Fruit fly (Drosophila melanogaster): ENCODE results near the gene PGRP-SB1.

PGRP-SB1 gene

DNA sequence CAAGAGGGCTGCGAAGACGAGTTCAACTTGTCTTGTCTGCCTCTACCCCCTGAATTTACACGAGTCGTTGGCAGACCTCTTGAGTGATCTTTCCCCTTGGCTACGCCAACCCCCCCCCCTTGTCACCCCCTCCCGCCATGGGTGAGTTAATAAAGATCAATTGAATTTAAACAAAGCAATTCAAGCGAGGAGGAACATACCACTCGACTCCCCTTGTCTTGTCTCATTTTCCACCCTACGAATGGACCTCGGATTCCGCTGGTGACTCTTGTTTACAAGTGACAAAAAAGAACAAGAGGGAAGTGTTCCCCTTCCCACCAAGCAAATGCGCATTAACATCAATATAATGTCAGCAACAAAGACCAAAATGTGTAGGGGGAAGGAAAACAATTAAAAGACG, 24.9 kb downstream of the PGRP-SB1 start:
- peak; percentile 2 for TF ChIP-seq twi (tag; optimal IDR thresholded peaks at IDR 0.05)
- TF ChIP-seq Hr78 (GFP tag; optimal IDR thresholded peaks at IDR 0.05) = peak in 1 of 2 experiments; percentile 82
- TF ChIP-seq CG8290 (GFP tag; optimal IDR thresholded peaks at IDR 0.05) = no peak
- peak in 1 of 2 experiments; percentile 12 for TF ChIP-seq CG8290 (tag; optimal IDR thresholded peaks at IDR 0.05)
- TF ChIP-seq gcm (GFP tag; optimal IDR thresholded peaks at IDR 0.05) = peak; percentile 11
- peak; percentile 85 for TF ChIP-seq z (GFP tag; IDR thresholded peaks at IDR 0.05)
- TF ChIP-seq CG10543 (GFP tag; optimal IDR thresholded peaks at IDR 0.05) = peak; percentile 66
- TF ChIP-seq ci (GFP tag; IDR thresholded peaks at IDR 0.05) = 0 out of 3 replicates have a peak, but pooled peaks have one; percentile 29
- peak; percentile 42; the same call in 1 of the 2 replicates for TF ChIP-seq ara (GFP tag; IDR thresholded peaks at IDR 0.05)
- TF ChIP-seq sd (tag; optimal IDR thresholded peaks at IDR 0.05) = peak; percentile 54
- TF ChIP-seq Eip74EF (GFP tag; optimal IDR thresholded peaks at IDR 0.05) = peak in 1 of 2 experiments; percentile 57
- 0 out of 4 replicates have a peak, but pooled peaks have one; percentile 32 for TF ChIP-seq chinmo (GFP tag; IDR thresholded peaks at IDR 0.05; ENCODE audit: partially characterized antibody)
- TF ChIP-seq abd-A (tag; optimal IDR thresholded peaks at IDR 0.05) = peak; percentile 66
- no peak for TF ChIP-seq prd (optimal IDR thresholded peaks at IDR 0.05)
- no peak for TF ChIP-seq prd (GFP tag; IDR thresholded peaks at IDR 0.05)
- TF ChIP-seq Ets65A (GFP tag) = peak; percentile 52
- peak; percentile 98 for TF ChIP-seq pros (GFP tag; optimal IDR thresholded peaks at IDR 0.05)
- no peak for TF ChIP-seq zfh1 (GFP tag; IDR thresholded peaks at IDR 0.05)
- TF ChIP-seq mirr (GFP tag; optimal IDR thresholded peaks at IDR 0.05) = peak; percentile 1
- TF ChIP-seq crol (GFP tag; IDR thresholded peaks at IDR 0.05) = peak; percentile 95
- no peak for TF ChIP-seq Taf1 (GFP tag; IDR thresholded peaks at IDR 0.05)
- TF ChIP-seq Awh (GFP tag; IDR thresholded peaks at IDR 0.05) = no peak
- no peak for TF ChIP-seq Gsc (GFP tag; IDR thresholded peaks at IDR 0.05)
- no peak for TF ChIP-seq cad (GFP tag; optimal IDR thresholded peaks at IDR 0.05)
- peak; percentile 24 for TF ChIP-seq fd64A (GFP tag; optimal IDR thresholded peaks at IDR 0.05)

DNA sequence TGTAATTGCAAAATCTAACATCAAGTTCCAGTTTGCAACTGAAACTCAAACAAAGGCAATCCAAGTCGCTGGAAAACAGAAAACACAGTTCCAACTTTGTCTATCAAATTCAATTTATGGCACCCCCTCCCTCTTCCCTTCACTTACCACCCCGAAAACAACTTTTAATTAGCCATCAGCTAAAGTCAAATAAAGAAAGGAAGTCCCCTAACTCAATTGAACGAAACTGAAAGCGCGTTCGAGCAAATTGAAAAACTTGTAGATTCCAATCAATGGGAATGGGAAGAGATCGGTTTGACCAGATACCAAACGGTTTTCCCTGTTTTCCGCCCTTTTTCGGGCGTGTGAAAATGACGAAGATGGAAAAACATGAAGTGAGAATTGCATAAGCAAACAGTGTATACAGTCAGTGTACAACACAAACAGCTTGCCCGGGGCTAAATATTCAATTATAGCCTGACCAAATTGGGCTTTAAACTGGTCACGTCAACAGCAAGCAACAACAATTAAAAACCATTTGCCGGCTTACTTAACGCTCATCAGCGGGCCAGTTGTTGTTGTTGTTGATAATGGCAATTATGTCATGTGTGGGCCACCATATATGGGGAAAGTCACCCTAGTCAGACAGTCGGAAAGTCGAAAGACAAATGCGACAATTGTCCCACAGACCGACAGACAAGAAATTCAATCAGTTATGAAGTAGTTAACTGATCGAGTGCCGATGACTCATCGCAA, 28.3 kb downstream of the PGRP-SB1 start:
- TF ChIP-seq Meics (GFP tag; optimal IDR thresholded peaks at IDR 0.05) (no peak), Tbp (GFP tag; optimal IDR thresholded peaks at IDR 0.05) (no peak), Asciz (GFP tag; optimal IDR thresholded peaks at IDR 0.05) (peak; percentile 4), CG4360 (GFP tag; IDR thresholded peaks at IDR 0.05) (peak; percentile 56; the same call in 1 of the 2 replicates), CG16813 (GFP tag; IDR thresholded peaks at IDR 0.05; ENCODE audit: partially characterized antibody) (no peak), Awh (GFP tag; IDR thresholded peaks at IDR 0.05) (peak; percentile 44; the same call in 1 of the 2 replicates), Pdp1 (GFP tag; optimal IDR thresholded peaks at IDR 0.05) (peak in 1 of 2 experiments; percentile 75), kni (GFP tag; optimal IDR thresholded peaks at IDR 0.05) (peak; percentile 64), CG15269 (tag; optimal IDR thresholded peaks at IDR 0.05) (peak; percentile 22), CG14441 (GFP tag; IDR thresholded peaks at IDR 0.05) (0 out of 2 replicates have a peak, but pooled peaks have one; percentile 16), eve (GFP tag; optimal IDR thresholded peaks at IDR 0.05) (peak in 1 of 2 experiments; percentile 54), gcm (GFP tag; optimal IDR thresholded peaks at IDR 0.05) (peak; percentile 23), crol (GFP tag; IDR thresholded peaks at IDR 0.05) (peak; percentile 64), CG5953 (GFP tag; IDR thresholded peaks at IDR 0.05) (no peak), sens (GFP tag) (peak; percentile 71), fd64A (GFP tag; optimal IDR thresholded peaks at IDR 0.05) (peak; percentile 23), Poxn (GFP tag; IDR thresholded peaks at IDR 0.05) (0 out of 2 replicates have a peak, but pooled peaks have one; percentile 11), CG1529 (GFP tag; optimal IDR thresholded peaks at IDR 0.05) (peak; percentile 18), CG6689 (GFP tag; IDR thresholded peaks at IDR 0.05) (0 out of 2 replicates have a peak, but pooled peaks have one; percentile 11), nau (GFP tag; optimal IDR thresholded peaks at IDR 0.05) (no peak), CG2678 (tag; optimal IDR thresholded peaks at IDR 0.05) (peak; percentile 20), gce (GFP tag; IDR thresholded peaks at IDR 0.05) (no peak), Sox100B (GFP tag; optimal IDR thresholded peaks at IDR 0.05) (peak; percentile 11), ATbp (GFP tag; optimal IDR thresholded peaks at IDR 0.05) (peak; percentile 19), chif (GFP tag; optimal IDR thresholded peaks at IDR 0.05) (no peak), Blimp-1 (GFP tag; optimal IDR thresholded peaks at IDR 0.05) (peak; percentile 65), wek (GFP tag; optimal IDR thresholded peaks at IDR 0.05) (peak; percentile 29)

Measured in whole organism, embryonic.